Fruit fly (Drosophila melanogaster) whole organism, embryonic: ENCODE data around the gene CG31431.

Source experiments
- Antp ChIP-seq: fragments of 200-800 bp; sonication (Bioruptor generic); optimal IDR thresholded peaks from 3 replicates; lab custom pipeline; 2016; ENCODE audit warnings: missing biosample characterization, missing genetic modification characterization
- Atf3 ChIP-seq: fragments of 200-800 bp; sonication (Bioruptor generic); optimal IDR thresholded peaks from 3 replicates; lab custom pipeline; 2016; ENCODE audit warnings: missing biosample characterization, missing genetic modification characterization
- Bdp1 ChIP-seq: fragments of 200-800 bp; sonication (Bioruptor generic); optimal IDR thresholded peaks from 3 replicates; lab custom pipeline; 2016; ENCODE audit warnings: missing biosample characterization, missing genetic modification characterization
- C15 ChIP-seq: fragments of 200-800 bp; sonication (Bioruptor generic); IDR thresholded peaks from 3 replicates; pipeline ENCODE4 v1.3.6; 2022; ENCODE audit warnings: missing biosample characterization, missing genetic modification characterization
- CG14860 ChIP-seq: fragments of 200-800 bp; sonication (Bioruptor generic); IDR thresholded peaks from 3 replicates; pipeline ENCODE4 v1.3.6; 2022; ENCODE audit warnings: missing biosample characterization, missing genetic modification characterization; ENCODE audit not compliant: partially characterized antibody
- CG15269 ChIP-seq: fragments of 200-800 bp; sonication (Bioruptor generic); optimal IDR thresholded peaks from 2 replicates; lab custom pipeline; 2018; ENCODE audit warnings: missing biosample characterization, mild to moderate bottlenecking, missing genetic modification characterization, moderate library complexity
- CG15514 ChIP-seq: fragments of 200-800 bp; sonication (Bioruptor generic); optimal IDR thresholded peaks from 3 replicates; lab custom pipeline; 2017; ENCODE audit warnings: missing biosample characterization, missing genetic modification characterization, mild to moderate bottlenecking, moderate library complexity, missing genetic modification reagents
- CG17568 ChIP-seq: fragments of 200-800 bp; sonication (Bioruptor generic); optimal IDR thresholded peaks from 2 replicates; lab custom pipeline; 2018; ENCODE audit warnings: missing biosample characterization, mild to moderate bottlenecking, missing genetic modification characterization, moderate library complexity
- CG18764 ChIP-seq: fragments of 200-800 bp; sonication (Bioruptor generic); optimal IDR thresholded peaks from 3 replicates; lab custom pipeline; 2016; ENCODE audit warnings: missing biosample characterization, missing genetic modification characterization
- CG2199 ChIP-seq: fragments of 200-800 bp; sonication (Bioruptor generic); IDR thresholded peaks from 3 replicates; pipeline ENCODE4 v1.3.6; 2022; ENCODE audit warnings: missing biosample characterization, missing genetic modification characterization
- CG34224 ChIP-seq: fragments of 200-800 bp; sonication (Bioruptor generic); IDR thresholded peaks from 3 replicates; pipeline ENCODE4 v1.3.6; 2022; ENCODE audit warnings: missing biosample characterization, missing genetic modification characterization; ENCODE audit not compliant: partially characterized antibody
- CG7987 ChIP-seq: fragments of 200-800 bp; sonication (Bioruptor generic); optimal IDR thresholded peaks from 2 replicates; lab custom pipeline; 2018; ENCODE audit warnings: missing biosample characterization, mild to moderate bottlenecking, missing genetic modification characterization, moderate library complexity
- CG8089 ChIP-seq: fragments of 200-800 bp; sonication (Bioruptor generic); optimal IDR thresholded peaks from 3 replicates; lab custom pipeline; 2016; ENCODE audit warnings: missing biosample characterization, missing genetic modification characterization
- CG8765 ChIP-seq: fragments of 200-800 bp; sonication (Bioruptor generic); IDR thresholded peaks from 2 replicates; pipeline ENCODE4 v1.3.6; 2022; ENCODE audit warnings: missing biosample characterization, missing genetic modification characterization
- CG8924 ChIP-seq: fragments of 200-800 bp; optimal IDR thresholded peaks from 3 replicates; lab custom pipeline; 2019; ENCODE audit warnings: missing biosample characterization, mild to moderate bottlenecking, missing genetic modification characterization, moderate library complexity
- CG9215 ChIP-seq: fragments of 200-800 bp; sonication (Bioruptor generic); IDR thresholded peaks from 2 replicates; pipeline ENCODE4 v1.3.6; 2022; ENCODE audit warnings: missing biosample characterization, missing genetic modification characterization
- CG9609 ChIP-seq: fragments of 200-800 bp; sonication (Bioruptor generic); optimal IDR thresholded peaks from 3 replicates; lab custom pipeline; 2016; ENCODE audit warnings: missing biosample characterization, missing genetic modification characterization
- CoRest ChIP-seq: fragments of 200-800 bp; sonication (Bioruptor generic); optimal IDR thresholded peaks from 3 replicates; lab custom pipeline; 2018; ENCODE audit warnings: missing biosample characterization, mild to moderate bottlenecking, missing genetic modification characterization, moderate library complexity
- D19B ChIP-seq: fragments of 200-800 bp; sonication (Bioruptor generic); optimal IDR thresholded peaks from 2 replicates; lab custom pipeline; 2017; ENCODE audit warnings: missing biosample characterization, mild to moderate bottlenecking, missing genetic modification characterization
- Dbx ChIP-seq: fragments of 200-800 bp; sonication (Bioruptor generic); IDR thresholded peaks from 3 replicates; pipeline ENCODE4 v1.3.6; 2022; ENCODE audit warnings: missing biosample characterization, missing genetic modification characterization
- Dll ChIP-seq: fragments of 200-800 bp; sonication (Bioruptor generic); IDR thresholded peaks from 4 replicates; pipeline ENCODE4 v1.3.6; 2022; ENCODE audit warnings: missing biosample characterization, missing genetic modification characterization; ENCODE audit not compliant: partially characterized antibody
- Doc2 ChIP-seq: fragments of 200-800 bp; sonication (Bioruptor generic); IDR thresholded peaks from 2 replicates; pipeline ENCODE4 v1.3.6; 2022; ENCODE audit warnings: missing biosample characterization, missing genetic modification characterization
- Eip74EF ChIP-seq, 2 experiments: fragments of 200-800 bp in 1 of 2; fragments of >200 bp in 1 of 2; sonication (Bioruptor generic) in 1 of 2; optimal IDR thresholded peaks; 2 replicates each; lab custom pipeline; 2017 to 2019; ENCODE audit warnings: missing biosample characterization in 2 of 2, missing genetic modification characterization in 2 of 2, mild to moderate bottlenecking in 1 of 2, moderate library complexity in 1 of 2
- MBD-R2 ChIP-seq: fragments of 200-800 bp; sonication (Bioruptor generic); IDR thresholded peaks from 2 replicates; pipeline ENCODE4 v1.3.6; 2022; ENCODE audit warnings: missing biosample characterization, missing genetic modification characterization
- MTF-1 ChIP-seq: fragments of 200-800 bp; sonication (Bioruptor generic); optimal IDR thresholded peaks from 2 replicates; lab custom pipeline; 2018; ENCODE audit warnings: missing biosample characterization, mild to moderate bottlenecking, missing genetic modification characterization, borderline replicate concordance
- Myb ChIP-seq: fragments of 200-800 bp; sonication (Bioruptor generic); optimal IDR thresholded peaks from 2 replicates; lab custom pipeline; 2016; ENCODE audit warnings: missing biosample characterization, missing genetic modification characterization
- Neu2 ChIP-seq: fragments of 200-800 bp; sonication (Bioruptor generic); optimal IDR thresholded peaks from 3 replicates; lab custom pipeline; 2016; ENCODE audit warnings: missing biosample characterization, missing genetic modification characterization, borderline replicate concordance
- Oli ChIP-seq: fragments of 200-800 bp; sonication (Bioruptor generic); optimal IDR thresholded peaks from 2 replicates; lab custom pipeline; 2018; ENCODE audit warnings: missing biosample characterization, mild to moderate bottlenecking, missing genetic modification characterization, moderate library complexity
- Optix ChIP-seq: fragments of 200-800 bp; sonication (Bioruptor generic); IDR thresholded peaks from 3 replicates; pipeline ENCODE4 v1.3.6; 2022; ENCODE audit warnings: missing biosample characterization, missing genetic modification characterization
- PHDP ChIP-seq: fragments of 200-800 bp; sonication (Bioruptor generic); optimal IDR thresholded peaks from 3 replicates; lab custom pipeline; 2018; ENCODE audit warnings: missing biosample characterization, mild to moderate bottlenecking, missing genetic modification characterization, moderate library complexity
- Pdp1 ChIP-seq, 2 experiments: fragments of 200-800 bp; sonication (Bioruptor generic); optimal IDR thresholded peaks; 3 replicates each; lab custom pipeline; 2016; ENCODE audit warnings: missing biosample characterization in 2 of 2, missing genetic modification characterization in 2 of 2, mild to moderate bottlenecking in 1 of 2, moderate library complexity in 1 of 2
- Usf ChIP-seq: fragments of 200-800 bp; sonication (Bioruptor generic); optimal IDR thresholded peaks from 2 replicates; lab custom pipeline; 2017; ENCODE audit warnings: missing genotype, missing biosample characterization, missing genetic modification characterization
- Vsx1 ChIP-seq: fragments of 200-800 bp; sonication (Bioruptor generic); optimal IDR thresholded peaks from 2 replicates; lab custom pipeline; 2017; ENCODE audit warnings: missing biosample characterization, mild to moderate bottlenecking, missing genetic modification characterization, missing genetic modification reagents
- Xrp1 ChIP-seq: fragments of 200-800 bp; sonication (Bioruptor generic); IDR thresholded peaks from 2 replicates; pipeline ENCODE4 v1.3.6; 2022; ENCODE audit warnings: missing biosample characterization, missing genetic modification characterization
- bcd ChIP-seq: fragments of 200-800 bp; sonication (Bioruptor generic); optimal IDR thresholded peaks from 2 replicates; lab custom pipeline; 2017; ENCODE audit warnings: missing biosample characterization, mild to moderate bottlenecking, missing genetic modification characterization
- bsh ChIP-seq, 2 experiments: fragments of 200-800 bp; sonication (Bioruptor generic); optimal IDR thresholded peaks; 2 replicates each; lab custom pipeline; 2017 to 2018; ENCODE audit warnings: mild to moderate bottlenecking in 2 of 2, missing biosample characterization in 2 of 2, missing genetic modification characterization in 2 of 2, moderate library complexity in 1 of 2
- chm ChIP-seq: fragments of 200-800 bp; sonication (Bioruptor generic); IDR thresholded peaks from 2 replicates; pipeline ENCODE4 v1.3.6; 2022; ENCODE audit warnings: missing biosample characterization, missing genetic modification characterization
- dmrt99B ChIP-seq: fragments of 200-800 bp; sonication (Bioruptor generic); optimal IDR thresholded peaks from 2 replicates; lab custom pipeline; 2018; ENCODE audit warnings: missing biosample characterization, mild to moderate bottlenecking, missing genetic modification characterization, moderate library complexity
- eve ChIP-seq, 2 experiments: fragments of >200 bp; optimal IDR thresholded peaks; 2 replicates each; lab custom pipeline; 2017; ENCODE audit warnings: missing biosample characterization in 2 of 2, missing genetic modification characterization in 2 of 2
- fd3F ChIP-seq: fragments of 200-800 bp; sonication (Bioruptor generic); optimal IDR thresholded peaks from 2 replicates; lab custom pipeline; 2018; ENCODE audit warnings: missing biosample characterization, mild to moderate bottlenecking, missing genetic modification characterization, moderate library complexity
- gt ChIP-seq: fragments of 200-800 bp; sonication (Bioruptor generic); IDR thresholded peaks from 2 replicates; pipeline ENCODE4 v1.3.6; 2022; ENCODE audit warnings: missing biosample characterization, missing genetic modification characterization
- hb ChIP-seq: fragments of 200-800 bp; sonication (Bioruptor generic); IDR thresholded peaks from 3 replicates; pipeline ENCODE4 v1.3.6; 2022; ENCODE audit warnings: missing biosample characterization, missing genetic modification characterization; ENCODE audit not compliant: partially characterized antibody
- lmd ChIP-seq: fragments of 200-800 bp; sonication (Bioruptor generic); IDR thresholded peaks from 2 replicates; pipeline ENCODE4 v1.3.6; 2022; ENCODE audit warnings: missing biosample characterization, missing genetic modification characterization
- maf-S ChIP-seq: fragments of 200-800 bp; sonication (Bioruptor generic); optimal IDR thresholded peaks from 2 replicates; lab custom pipeline; 2016; ENCODE audit warnings: missing biosample characterization, missing genetic modification characterization
- repo ChIP-seq: fragments of 200-800 bp; sonication (Bioruptor generic); optimal IDR thresholded peaks from 2 replicates; lab custom pipeline; 2016; ENCODE audit warnings: missing biosample characterization, missing genetic modification characterization
- row ChIP-seq: fragments of 200-800 bp; sonication (Bioruptor generic); IDR thresholded peaks from 3 replicates; pipeline ENCODE4 v1.3.6; 2022; ENCODE audit warnings: missing biosample characterization, missing genetic modification characterization
- sd ChIP-seq: fragments of 200-800 bp; sonication (Bioruptor generic); optimal IDR thresholded peaks from 3 replicates; lab custom pipeline; 2018; ENCODE audit warnings: missing biosample characterization, mild to moderate bottlenecking, missing genetic modification characterization, moderate library complexity
- sens ChIP-seq: fragments of 200-800 bp; sonication (Bioruptor generic); peaks from one replicate; lab custom pipeline; 2016; ENCODE audit warnings: missing biosample characterization, missing genetic modification characterization
- sqz ChIP-seq: fragments of 200-800 bp; sonication (Bioruptor generic); optimal IDR thresholded peaks from 3 replicates; lab custom pipeline; 2018; ENCODE audit warnings: missing biosample characterization, mild to moderate bottlenecking, missing genetic modification characterization

The CG31431 gene

DNA sequence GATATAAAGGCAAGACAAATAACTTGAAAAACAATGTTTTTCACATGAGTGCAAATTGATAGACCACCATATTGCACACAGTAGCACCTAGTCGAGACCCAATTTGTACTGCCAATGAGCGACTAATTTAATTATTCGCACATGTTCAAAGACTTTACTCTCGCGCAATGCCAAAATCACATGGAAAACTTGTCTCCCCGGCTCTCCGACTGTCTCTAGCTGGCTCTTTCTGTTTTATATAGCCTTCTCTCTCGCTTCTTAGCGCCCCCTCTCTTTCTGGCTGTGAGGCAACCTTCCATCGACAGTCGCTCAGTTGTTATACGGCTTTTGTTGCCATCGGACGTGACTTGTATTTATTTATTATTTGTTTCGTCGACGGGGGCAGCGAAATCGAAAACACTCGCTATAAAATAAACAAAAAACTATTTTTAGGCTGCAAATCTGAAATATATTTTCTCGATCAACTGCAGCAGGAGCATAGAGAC, 4.5 kb downstream of the CG31431 start, which contains the start of gene CG6656 (continued):
- TF ChIP-seq sqz (GFP tag; lab: Kevin White, UChicago): no peak
- no peak for TF ChIP-seq Antp
- peak in 1 of 2 experiments; percentile 54 for TF ChIP-seq Pdp1 (GFP tag; optimal IDR thresholded peaks at IDR 0.05; lab: Kevin White, UChicago)
- TF ChIP-seq Dbx: peak; percentile 32; the same call in 1 of the 3 replicates
- no peak for TF ChIP-seq gt (GFP tag; lab: Robert Waterston, UW)
- no peak for TF ChIP-seq Bdp1 (GFP tag; lab: Kevin White, UChicago)
- no peak for TF ChIP-seq CG9609 (GFP tag; lab: Kevin White, UChicago)
- TF ChIP-seq Myb: no peak
- TF ChIP-seq dmrt99B (tag; lab: Kevin White, UChicago): no peak
- TF ChIP-seq MTF-1 (GFP tag; lab: Kevin White, UChicago): peak; percentile 8
- TF ChIP-seq CG8765: no peak
- 0 out of 3 replicates have a peak, but pooled peaks have one; percentile 28 for TF ChIP-seq CG14860 (GFP tag; lab: Robert Waterston, UW)
- no peak for TF ChIP-seq CG2199 (GFP tag; lab: Robert Waterston, UW)
- TF ChIP-seq Doc2: no peak
- TF ChIP-seq CG15514 (GFP tag; lab: Kevin White, UChicago): peak; percentile 45
- TF ChIP-seq PHDP (tag; lab: Kevin White, UChicago): no peak
- no peak for TF ChIP-seq eve (GFP tag; optimal IDR thresholded peaks at IDR 0.05; lab: Kevin White, UChicago)
- TF ChIP-seq CG8924 (tag; lab: Kevin White, UChicago): no peak
- peak in 1 of 2 experiments; percentile 27 for TF ChIP-seq Eip74EF (GFP tag; optimal IDR thresholded peaks at IDR 0.05; lab: Kevin White, UChicago)
- TF ChIP-seq fd3F: no peak
- TF ChIP-seq sens (GFP tag; lab: Kevin White, UChicago): peak; percentile 79
- TF ChIP-seq CG15269 (tag; lab: Kevin White, UChicago): no peak
- no peak for TF ChIP-seq Atf3
- 0 out of 4 replicates have a peak, but pooled peaks have one; percentile 8 for TF ChIP-seq Dll (GFP tag; lab: Robert Waterston, UW)
- TF ChIP-seq CG8089 (GFP tag; lab: Kevin White, UChicago): no peak
- no peak for TF ChIP-seq CG17568 (GFP tag; lab: Kevin White, UChicago)
- peak in 1 of 2 experiments; percentile 1 for TF ChIP-seq bsh (GFP tag; optimal IDR thresholded peaks at IDR 0.05; lab: Kevin White, UChicago)
- peak; percentile 59; the same call in 1 of the 2 replicates for TF ChIP-seq chm (GFP tag; lab: Robert Waterston, UW)
- 0 out of 3 replicates have a peak, but pooled peaks have one; percentile 18 for TF ChIP-seq hb (GFP tag; lab: Robert Waterston, UW)
- TF ChIP-seq maf-S: no peak
- TF ChIP-seq CG7987: no peak
- TF ChIP-seq Vsx1 (GFP tag; lab: Kevin White, UChicago): no peak
- peak; percentile 25; the same call in 1 of the 3 replicates for TF ChIP-seq CG34224 (GFP tag; lab: Robert Waterston, UW)
- TF ChIP-seq repo: peak; percentile 6
- peak; percentile 32 for TF ChIP-seq CoRest
- no peak for TF ChIP-seq Neu2
- peak; percentile 95 for TF ChIP-seq D19B (GFP tag; lab: Kevin White, UChicago)
- no peak for TF ChIP-seq bcd (GFP tag; lab: Kevin White, UChicago)
- 0 out of 2 replicates have a peak, but pooled peaks have one; percentile 29 for TF ChIP-seq Xrp1 (GFP tag; lab: Robert Waterston, UW)
- no peak for TF ChIP-seq C15 (GFP tag; lab: Robert Waterston, UW)
- no peak for TF ChIP-seq sd (tag; lab: Kevin White, UChicago)
- TF ChIP-seq Usf: no peak
- TF ChIP-seq Oli (tag; lab: Kevin White, UChicago): no peak
- no peak for TF ChIP-seq lmd (GFP tag; lab: Robert Waterston, UW)
- no peak for TF ChIP-seq CG9215 (GFP tag; lab: Robert Waterston, UW)
- no peak for TF ChIP-seq CG18764 (GFP tag; lab: Kevin White, UChicago)
- peak; percentile 35; the same call in 1 of the 2 replicates for TF ChIP-seq MBD-R2
- TF ChIP-seq Optix (GFP tag; lab: Robert Waterston, UW): no peak
- peak; percentile 39; the same call in 2 of the 3 replicates for TF ChIP-seq row (GFP tag; lab: Robert Waterston, UW)
